Fruit fly (Drosophila melanogaster) whole organism, embryonic: ENCODE data around the gene kek6.

ENCODE experiments used
- Bdp1 ChIP-seq: fragments of 200-800 bp; sonication (Bioruptor generic); optimal IDR thresholded peaks from 3 replicates; lab custom pipeline; 2016; ENCODE audit warnings: missing biosample characterization, missing genetic modification characterization
- Blimp-1 ChIP-seq: fragments of 200-800 bp; sonication (Bioruptor generic); optimal IDR thresholded peaks from 3 replicates; lab custom pipeline; 2018; ENCODE audit warnings: missing biosample characterization, missing genetic modification characterization, mild to moderate bottlenecking, moderate library complexity, missing genetic modification reagents
- CG10274 ChIP-seq: fragments of 200-800 bp; sonication (Bioruptor generic); optimal IDR thresholded peaks from 3 replicates; lab custom pipeline; 2017; ENCODE audit warnings: missing biosample characterization, mild to moderate bottlenecking, missing genetic modification characterization
- CG11695 ChIP-seq: fragments of 200-800 bp; sonication (Bioruptor generic); IDR thresholded peaks from 3 replicates; pipeline ENCODE4 v1.3.6; 2022; ENCODE audit warnings: missing biosample characterization, missing genetic modification characterization
- CG1529 ChIP-seq: fragments of 200-800 bp; sonication (Bioruptor generic); optimal IDR thresholded peaks from 3 replicates; lab custom pipeline; 2018; ENCODE audit warnings: missing biosample characterization, missing genetic modification characterization
- CG15696 ChIP-seq: fragments of 200-800 bp; sonication (Bioruptor generic); optimal IDR thresholded peaks from 2 replicates; lab custom pipeline; 2019; ENCODE audit warnings: missing biosample characterization, mild to moderate bottlenecking, missing genetic modification characterization, moderate library complexity
- CG1603 ChIP-seq: fragments of 200-800 bp; sonication (Bioruptor generic); optimal IDR thresholded peaks from 2 replicates; lab custom pipeline; 2019; ENCODE audit warnings: missing biosample characterization, mild to moderate bottlenecking, missing genetic modification characterization, moderate library complexity
- CG2712 ChIP-seq: fragments of 200-800 bp; optimal IDR thresholded peaks from 3 replicates; lab custom pipeline; 2019; ENCODE audit warnings: missing biosample characterization, mild to moderate bottlenecking, missing genetic modification characterization, moderate library complexity
- CG42726 ChIP-seq: fragments of 200-800 bp; sonication (Bioruptor generic); IDR thresholded peaks from 2 replicates; pipeline ENCODE4 v1.3.6; 2022; ENCODE audit warnings: missing biosample characterization, missing genetic modification characterization; ENCODE audit not compliant: partially characterized antibody
- CG4424 ChIP-seq: fragments of 200-800 bp; sonication (Bioruptor generic); optimal IDR thresholded peaks from 3 replicates; lab custom pipeline; 2016; ENCODE audit warnings: missing biosample characterization, missing genetic modification characterization
- CG8765 ChIP-seq: fragments of 200-800 bp; sonication (Bioruptor generic); IDR thresholded peaks from 2 replicates; pipeline ENCODE4 v1.3.6; 2022; ENCODE audit warnings: missing biosample characterization, missing genetic modification characterization
- CHES-1-like ChIP-seq: fragments of 200-800 bp; sonication (Bioruptor generic); optimal IDR thresholded peaks from 2 replicates; lab custom pipeline; 2016; ENCODE audit warnings: missing biosample characterization, missing genetic modification characterization
- CoRest ChIP-seq: fragments of 200-800 bp; sonication (Bioruptor generic); optimal IDR thresholded peaks from 3 replicates; lab custom pipeline; 2018; ENCODE audit warnings: missing biosample characterization, mild to moderate bottlenecking, missing genetic modification characterization, moderate library complexity
- D ChIP-seq, 2 experiments: fragments of 200-800 bp in 1 of 2; fragments of >200 bp in 1 of 2; sonication (Bioruptor generic) in 1 of 2; optimal IDR thresholded peaks; 2 replicates in 1 of 2; 3 replicates in 1 of 2; lab custom pipeline; 2017; ENCODE audit warnings: mild to moderate bottlenecking in 1 of 2, missing biosample characterization in 1 of 2, missing genetic modification characterization in 1 of 2, missing genetic modification reagents in 1 of 2
- D19A ChIP-seq: fragments of 200-800 bp; optimal IDR thresholded peaks from 3 replicates; lab custom pipeline; 2019; ENCODE audit warnings: missing biosample characterization, mild to moderate bottlenecking, missing genetic modification characterization, moderate library complexity
- Dbx ChIP-seq: fragments of 200-800 bp; sonication (Bioruptor generic); IDR thresholded peaks from 3 replicates; pipeline ENCODE4 v1.3.6; 2022; ENCODE audit warnings: missing biosample characterization, missing genetic modification characterization
- Drgx ChIP-seq: fragments of 200-800 bp; sonication (Bioruptor generic); IDR thresholded peaks from 2 replicates; pipeline ENCODE4 v1.3.6; 2022; ENCODE audit warnings: missing biosample characterization, missing genetic modification characterization
- ERR ChIP-seq: fragments of 200-800 bp; sonication (Bioruptor generic); optimal IDR thresholded peaks from 2 replicates; lab custom pipeline; 2016; ENCODE audit warnings: missing biosample characterization, missing genetic modification characterization
- Eip74EF ChIP-seq, 2 experiments: fragments of 200-800 bp in 1 of 2; fragments of >200 bp in 1 of 2; sonication (Bioruptor generic) in 1 of 2; optimal IDR thresholded peaks; 2 replicates each; lab custom pipeline; 2017 to 2019; ENCODE audit warnings: missing biosample characterization in 2 of 2, missing genetic modification characterization in 2 of 2, mild to moderate bottlenecking in 1 of 2, moderate library complexity in 1 of 2
- Ets65A ChIP-seq: fragments of 200-800 bp; sonication (Bioruptor generic); peaks from one replicate; lab custom pipeline; 2016; ENCODE audit warnings: missing biosample characterization, missing genetic modification characterization
- Nf-YB ChIP-seq: fragments of 200-800 bp; sonication (Bioruptor generic); optimal IDR thresholded peaks from 3 replicates; lab custom pipeline; 2019; ENCODE audit warnings: missing biosample characterization, mild to moderate bottlenecking, missing genetic modification characterization, moderate library complexity
- Sin3A ChIP-seq: fragments of >200 bp; optimal IDR thresholded peaks from 2 replicates; lab custom pipeline; 2018
- bsh ChIP-seq, 2 experiments: fragments of 200-800 bp; sonication (Bioruptor generic); optimal IDR thresholded peaks; 2 replicates each; lab custom pipeline; 2017 to 2018; ENCODE audit warnings: mild to moderate bottlenecking in 2 of 2, missing biosample characterization in 2 of 2, missing genetic modification characterization in 2 of 2, moderate library complexity in 1 of 2
- btn ChIP-seq: fragments of 200-800 bp; sonication (Bioruptor generic); optimal IDR thresholded peaks from 2 replicates; lab custom pipeline; 2016; ENCODE audit warnings: missing biosample characterization, missing genetic modification characterization
- cad ChIP-seq: fragments of >200 bp; optimal IDR thresholded peaks from 2 replicates; lab custom pipeline; 2017; ENCODE audit warnings: missing biosample characterization, missing genetic modification characterization
- cato ChIP-seq: fragments of 200-800 bp; sonication (Bioruptor generic); optimal IDR thresholded peaks from 2 replicates; lab custom pipeline; 2016; ENCODE audit warnings: missing biosample characterization, missing genetic modification characterization, borderline replicate concordance
- chinmo ChIP-seq: fragments of 200-800 bp; sonication (Bioruptor generic); IDR thresholded peaks from 4 replicates; pipeline ENCODE4 v1.3.6; 2022; ENCODE audit warnings: missing biosample characterization, missing genetic modification characterization; ENCODE audit not compliant: partially characterized antibody
- danr ChIP-seq: fragments of 200-800 bp; sonication (Bioruptor generic); IDR thresholded peaks from 2 replicates; pipeline ENCODE4 v1.3.6; 2022; ENCODE audit warnings: missing biosample characterization, missing genetic modification characterization
- eyg ChIP-seq: fragments of 200-800 bp; sonication (Bioruptor generic); optimal IDR thresholded peaks from 3 replicates; lab custom pipeline; 2016; ENCODE audit warnings: missing biosample characterization, missing genetic modification characterization
- nerfin-1 ChIP-seq: fragments of 200-800 bp; sonication (Bioruptor generic); optimal IDR thresholded peaks from 3 replicates; lab custom pipeline; 2019; ENCODE audit warnings: missing biosample characterization, mild to moderate bottlenecking, missing genetic modification characterization, moderate library complexity
- nom ChIP-seq: fragments of 200-800 bp; sonication (Bioruptor generic); optimal IDR thresholded peaks from 2 replicates; lab custom pipeline; 2017; ENCODE audit warnings: missing biosample characterization, missing genetic modification characterization, mild to moderate bottlenecking, moderate library complexity, missing genetic modification reagents
- pfk ChIP-seq: fragments of 200-800 bp; sonication (Bioruptor generic); optimal IDR thresholded peaks from 2 replicates; lab custom pipeline; 2018; ENCODE audit warnings: missing biosample characterization, mild to moderate bottlenecking, missing genetic modification characterization, moderate library complexity
- pros ChIP-seq: fragments of 200-800 bp; sonication (Bioruptor generic); optimal IDR thresholded peaks from 3 replicates; lab custom pipeline; 2019; ENCODE audit warnings: missing biosample characterization, mild to moderate bottlenecking, missing genetic modification characterization, moderate library complexity
- row ChIP-seq: fragments of 200-800 bp; sonication (Bioruptor generic); IDR thresholded peaks from 3 replicates; pipeline ENCODE4 v1.3.6; 2022; ENCODE audit warnings: missing biosample characterization, missing genetic modification characterization
- scrt ChIP-seq: fragments of 200-800 bp; sonication (Bioruptor generic); optimal IDR thresholded peaks from 2 replicates; lab custom pipeline; 2018; ENCODE audit warnings: missing biosample characterization, mild to moderate bottlenecking, missing genetic modification characterization, moderate library complexity
- sens ChIP-seq: fragments of 200-800 bp; sonication (Bioruptor generic); peaks from one replicate; lab custom pipeline; 2016; ENCODE audit warnings: missing biosample characterization, missing genetic modification characterization
- slp2 ChIP-seq: fragments of 200-800 bp; sonication (Bioruptor generic); optimal IDR thresholded peaks from 2 replicates; lab custom pipeline; 2016; ENCODE audit warnings: missing biosample characterization, missing genetic modification characterization
- tll ChIP-seq, 2 experiments: fragments of 200-800 bp in 1 of 2; fragments of >200 bp in 1 of 2; sonication (Bioruptor generic) in 1 of 2; optimal IDR thresholded peaks; 2 replicates each; lab custom pipeline; 2017 to 2019; ENCODE audit warnings: missing biosample characterization in 2 of 2, missing genetic modification characterization in 2 of 2, mild to moderate bottlenecking in 1 of 2, moderate library complexity in 1 of 2
- tna ChIP-seq: fragments of 200-800 bp; sonication (Bioruptor generic); IDR thresholded peaks from 2 replicates; pipeline ENCODE4 v1.3.6; 2022; ENCODE audit warnings: missing biosample characterization, missing genetic modification characterization; ENCODE audit not compliant: partially characterized antibody
- twi ChIP-seq: fragments of 200-800 bp; optimal IDR thresholded peaks from 2 replicates; lab custom pipeline; 2019; ENCODE audit warnings: missing biosample characterization, mild to moderate bottlenecking, missing genetic modification characterization, moderate library complexity
- unpg ChIP-seq: fragments of 200-800 bp; sonication (Bioruptor generic); optimal IDR thresholded peaks from 3 replicates; lab custom pipeline; 2018; ENCODE audit warnings: missing biosample characterization, mild to moderate bottlenecking, missing genetic modification characterization, moderate library complexity
- vvl ChIP-seq: fragments of 200-800 bp; sonication (Bioruptor generic); IDR thresholded peaks from 2 replicates; pipeline ENCODE4 v1.3.6; 2022; ENCODE audit warnings: missing biosample characterization, missing genetic modification characterization
- zf30C ChIP-seq: fragments of 200-800 bp; sonication (Bioruptor generic); optimal IDR thresholded peaks from 3 replicates; lab custom pipeline; 2018; ENCODE audit warnings: missing biosample characterization, mild to moderate bottlenecking, missing genetic modification characterization

Gene kek6

dm6 chr3R:31680773-31681172 is 58.8 kb downstream of the kek6 start (continued):
- TF ChIP-seq Blimp-1 (GFP tag; lab: Kevin White, UChicago) (peak; percentile 28), eyg (GFP tag; lab: Kevin White, UChicago) (no peak), CG4424 (GFP tag; lab: Kevin White, UChicago) (peak; percentile 34), CG11695 (no peak), CG42726 (GFP tag; lab: Robert Waterston, UW) (no peak), Eip74EF (GFP tag; optimal IDR thresholded peaks at IDR 0.05; lab: Kevin White, UChicago) (no peak)

DNA sequence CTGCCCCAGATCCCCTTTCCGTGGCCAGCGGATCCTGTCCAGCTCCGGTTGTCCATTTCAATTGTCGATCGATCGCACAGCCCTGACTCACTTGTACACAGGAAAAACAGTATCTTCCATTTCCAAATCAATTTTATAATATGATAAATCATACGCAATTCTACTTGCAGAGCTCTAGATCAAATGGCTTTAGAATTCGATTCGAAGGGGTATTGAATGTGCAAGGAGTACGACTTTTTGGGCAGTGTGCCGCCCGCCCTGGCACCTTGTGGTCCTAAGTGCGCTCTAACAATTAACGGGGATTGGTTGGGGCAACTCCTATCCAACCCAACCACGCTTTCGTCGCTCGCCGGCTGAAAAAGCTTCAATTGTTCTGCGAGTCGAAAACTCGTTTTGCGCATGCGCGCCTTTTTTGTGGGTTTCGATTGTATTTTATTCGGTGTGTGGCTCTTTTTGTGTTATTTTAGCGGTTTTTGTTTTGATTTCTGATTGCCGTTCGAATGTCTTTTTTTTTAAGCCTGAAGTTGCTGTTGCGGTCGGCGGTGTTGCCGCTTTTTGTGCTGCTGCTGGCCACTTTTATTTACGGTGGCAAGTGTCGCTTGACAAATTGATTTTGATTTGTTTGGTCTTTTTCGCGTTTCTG is 60.3 kb downstream of the kek6 start:
- TF ChIP-seq chinmo (GFP tag; lab: Robert Waterston, UW) = 0 out of 4 replicates have a peak, but pooled peaks have one; percentile 26
- TF ChIP-seq Drgx (GFP tag; lab: Robert Waterston, UW) = peak; percentile 91
- TF ChIP-seq unpg (GFP tag; lab: Kevin White, UChicago) = no peak
- no peak for TF ChIP-seq Sin3A (lab: Kevin White, UChicago)
- no peak for TF ChIP-seq cad (GFP tag; lab: Kevin White, UChicago)
- TF ChIP-seq Dbx (GFP tag; lab: Robert Waterston, UW) = no peak
- no peak for TF ChIP-seq twi (tag; lab: Kevin White, UChicago)
- TF ChIP-seq CHES-1-like (GFP tag; lab: Kevin White, UChicago) = no peak
- TF ChIP-seq nom (GFP tag; lab: Kevin White, UChicago) = peak; percentile 83
- no peak for TF ChIP-seq ERR (GFP tag; lab: Kevin White, UChicago)
- peak in 1 of 2 experiments; percentile 55 for TF ChIP-seq bsh (GFP tag; optimal IDR thresholded peaks at IDR 0.05; lab: Kevin White, UChicago)
- no peak for TF ChIP-seq slp2 (GFP tag; lab: Kevin White, UChicago)
- peak; percentile 19 for TF ChIP-seq sens (GFP tag; lab: Kevin White, UChicago)
- no peak for TF ChIP-seq CG1529 (GFP tag; lab: Kevin White, UChicago)
- no peak for TF ChIP-seq tna (GFP tag; lab: Robert Waterston, UW)

DNA sequence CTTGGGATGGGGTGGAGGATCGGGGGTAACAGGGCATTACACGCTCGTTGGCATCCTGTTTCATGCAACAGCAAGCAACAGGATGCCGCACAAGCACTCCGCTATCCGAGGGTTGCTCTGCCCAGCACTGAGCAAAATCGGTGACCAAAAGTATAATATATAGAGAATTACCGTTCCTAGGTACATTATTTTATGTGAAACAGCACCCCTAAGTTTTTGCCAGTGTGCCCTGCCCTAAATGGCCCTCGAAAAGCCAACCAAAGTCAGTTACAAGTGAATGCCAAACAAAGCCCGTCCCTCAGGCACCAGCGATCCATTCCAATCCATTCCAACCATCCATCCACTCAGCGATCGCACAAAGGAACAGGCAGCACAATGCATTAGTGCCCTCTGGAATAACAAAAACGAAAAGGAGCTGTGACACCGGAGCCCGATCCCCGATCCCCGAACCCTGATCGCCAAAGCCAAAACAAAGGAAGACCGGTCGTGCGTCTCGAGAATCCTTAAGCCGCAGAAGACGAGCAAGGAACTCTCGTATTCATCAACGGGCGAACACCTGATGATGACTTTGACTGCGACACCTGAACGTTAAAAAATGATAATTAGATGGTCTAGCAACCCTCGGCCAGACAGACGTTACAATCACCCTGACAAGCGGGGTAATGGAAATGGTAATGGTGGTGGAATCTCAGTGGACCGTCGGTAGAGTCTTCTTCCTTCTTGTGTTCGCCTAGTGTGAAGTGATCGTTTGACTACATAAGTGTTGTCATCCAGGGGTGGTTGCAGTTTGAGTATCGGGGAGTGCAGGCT is 61.3 kb downstream of the kek6 start:
- TF ChIP-seq tll (GFP tag; optimal IDR thresholded peaks at IDR 0.05; lab: Kevin White, UChicago) = peak in 1 of 2 experiments; percentile 78
- no peak for TF ChIP-seq Nf-YB (GFP tag; lab: Kevin White, UChicago)
- peak; percentile 58 for TF ChIP-seq row (GFP tag; lab: Robert Waterston, UW)
- no peak for TF ChIP-seq danr (GFP tag; lab: Robert Waterston, UW)
- TF ChIP-seq CG2712 (tag; lab: Kevin White, UChicago) = peak; percentile 4
- no peak for TF ChIP-seq CoRest
- TF ChIP-seq nerfin-1 (tag; lab: Kevin White, UChicago) = peak; percentile 5
- TF ChIP-seq sens (GFP tag; lab: Kevin White, UChicago) = peak; percentile 65
- TF ChIP-seq CG15696 (tag; lab: Kevin White, UChicago) = peak; percentile 8
- no peak for TF ChIP-seq Bdp1 (GFP tag; lab: Kevin White, UChicago)
- peak; percentile 7 for TF ChIP-seq D19A
- peak; percentile 61 for TF ChIP-seq Ets65A
- no peak for TF ChIP-seq vvl
- peak; percentile 41 for TF ChIP-seq scrt (GFP tag; lab: Kevin White, UChicago)
- peak; percentile 73 for TF ChIP-seq D (optimal IDR thresholded peaks at IDR 0.05; lab: Kevin White, UChicago)
- TF ChIP-seq D (GFP tag; optimal IDR thresholded peaks at IDR 0.05; lab: Kevin White, UChicago) = no peak
- peak; percentile 88 for TF ChIP-seq zf30C
- peak; percentile 74 for TF ChIP-seq pfk (GFP tag; lab: Kevin White, UChicago)
- no peak for TF ChIP-seq cato (GFP tag; lab: Kevin White, UChicago)
- no peak for TF ChIP-seq btn (GFP tag; lab: Kevin White, UChicago)
- no peak for TF ChIP-seq CG10274
- peak; percentile 84 for TF ChIP-seq pros (GFP tag; lab: Kevin White, UChicago)
- no peak for TF ChIP-seq CG1603 (tag; lab: Kevin White, UChicago)
- peak; percentile 44; the same call in 1 of the 2 replicates for TF ChIP-seq CG8765
